Fruit fly (Drosophila melanogaster) whole organism, adult: ENCODE data around the gene Kebab.

Experiments used
- CG11617 ChIP-seq: fragments of 200-800 bp; sonication (Bioruptor generic); optimal IDR thresholded peaks from 2 replicates; lab custom pipeline; 2017; ENCODE audit warnings: mild to moderate bottlenecking, missing biosample characterization, missing genetic modification reagents, missing genetic modification characterization
- CG12768 ChIP-seq: fragments of 200-800 bp; sonication (Bioruptor generic); optimal IDR thresholded peaks from 2 replicates; lab custom pipeline; 2017; ENCODE audit warnings: missing biosample characterization, missing genetic modification characterization, mild to moderate bottlenecking, moderate library complexity, missing genetic modification reagents
- CG14711 ChIP-seq: fragments of 200-800 bp; sonication (Bioruptor generic); optimal IDR thresholded peaks from 2 replicates; lab custom pipeline; 2018; ENCODE audit warnings: missing biosample characterization, mild to moderate bottlenecking, missing genetic modification characterization, moderate library complexity
- CG1620 ChIP-seq: fragments of 200-800 bp; sonication (Bioruptor generic); optimal IDR thresholded peaks from 2 replicates; lab custom pipeline; 2016; ENCODE audit warnings: missing biosample characterization, missing genetic modification characterization
- CG33017 ChIP-seq: fragments of 200-800 bp; sonication (Bioruptor generic); optimal IDR thresholded peaks from 2 replicates; lab custom pipeline; 2018; ENCODE audit warnings: missing biosample characterization, mild to moderate bottlenecking, missing genetic modification characterization, moderate library complexity
- CG5204 ChIP-seq: fragments of 200-800 bp; sonication (Bioruptor generic); optimal IDR thresholded peaks from 2 replicates; lab custom pipeline; 2016; ENCODE audit warnings: missing biosample characterization, missing genetic modification characterization
- CG7045 ChIP-seq: fragments of 200-800 bp; sonication (Bioruptor generic); optimal IDR thresholded peaks from 2 replicates; lab custom pipeline; 2017; ENCODE audit warnings: missing biosample characterization, mild to moderate bottlenecking, missing genetic modification characterization
- CG7101 ChIP-seq: fragments of 200-800 bp; sonication (Bioruptor generic); optimal IDR thresholded peaks from 2 replicates; lab custom pipeline; 2018; ENCODE audit warnings: missing biosample characterization, mild to moderate bottlenecking, missing genetic modification characterization, moderate library complexity
- Clk ChIP-seq: fragments of 200-800 bp; sonication (Bioruptor generic); optimal IDR thresholded peaks from 2 replicates; lab custom pipeline; 2017; ENCODE audit warnings: missing biosample characterization, missing genetic modification characterization
- Crg-1 ChIP-seq: fragments of 200-800 bp; sonication (Bioruptor generic); optimal IDR thresholded peaks from 2 replicates; lab custom pipeline; 2016; ENCODE audit warnings: missing biosample characterization, missing genetic modification characterization
- Hr96 ChIP-seq: fragments of 200-800 bp; sonication (Bioruptor generic); optimal IDR thresholded peaks from 2 replicates; lab custom pipeline; 2016; ENCODE audit warnings: missing biosample characterization, missing genetic modification characterization
- Mnt ChIP-seq: fragments of 200-800 bp; sonication (Bioruptor generic); optimal IDR thresholded peaks from 2 replicates; lab custom pipeline; 2016; ENCODE audit warnings: missing biosample characterization, mild to moderate bottlenecking, missing genetic modification characterization
- bab1 ChIP-seq: fragments of 200-800 bp; sonication (Bioruptor generic); optimal IDR thresholded peaks from 3 replicates; lab custom pipeline; 2019; ENCODE audit warnings: missing biosample characterization, mild to moderate bottlenecking, missing genetic modification characterization, moderate library complexity
- cic ChIP-seq: fragments of 200-800 bp; sonication (Bioruptor generic); optimal IDR thresholded peaks from 2 replicates; lab custom pipeline; 2017; ENCODE audit warnings: missing biosample characterization, mild to moderate bottlenecking, missing genetic modification characterization, moderate library complexity
- cnc ChIP-seq, 2 experiments: fragments of >200 bp; optimal IDR thresholded peaks; 2 replicates each; lab custom pipeline; 2017
- kay ChIP-seq: fragments of 200-800 bp; sonication (Bioruptor generic); peaks from one replicate; lab custom pipeline; 2016; ENCODE audit warnings: missing biosample characterization, missing genetic modification characterization, borderline replicate concordance
- ovo ChIP-seq: fragments of 200-800 bp; sonication (Bioruptor generic); optimal IDR thresholded peaks from 2 replicates; lab custom pipeline; 2016; ENCODE audit warnings: missing biosample characterization, missing genetic modification characterization
- pad ChIP-seq: fragments of 200-800 bp; sonication (Bioruptor generic); optimal IDR thresholded peaks from 3 replicates; lab custom pipeline; 2017; ENCODE audit warnings: missing biosample characterization, missing genetic modification characterization, mild to moderate bottlenecking, moderate library complexity, missing genetic modification reagents
- tj ChIP-seq: fragments of 200-800 bp; sonication (Bioruptor generic); optimal IDR thresholded peaks from 3 replicates; lab custom pipeline; 2017; ENCODE audit warnings: missing biosample characterization, mild to moderate bottlenecking, missing genetic modification characterization, moderate library complexity
- toe ChIP-seq: fragments of 200-800 bp; sonication (Bioruptor generic); optimal IDR thresholded peaks from 2 replicates; lab custom pipeline; 2016; ENCODE audit warnings: missing biosample characterization, missing genetic modification characterization

The Kebab gene

DNA sequence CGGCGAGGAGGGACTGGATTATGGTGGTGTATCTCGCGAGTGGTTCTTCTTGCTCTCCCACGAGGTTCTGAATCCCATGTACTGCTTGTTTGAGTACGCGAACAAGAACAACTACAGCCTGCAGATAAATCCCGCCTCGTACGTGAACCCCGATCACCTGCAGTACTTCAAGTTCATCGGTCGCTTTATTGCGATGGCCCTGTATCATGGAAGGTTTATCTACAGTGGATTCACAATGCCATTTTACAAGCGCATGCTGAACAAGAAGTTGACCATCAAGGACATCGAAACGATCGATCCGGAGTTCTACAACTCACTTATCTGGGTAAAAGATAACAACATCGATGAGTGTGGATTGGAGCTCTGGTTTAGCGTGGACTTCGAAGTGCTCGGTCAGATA is 3.2 kb upstream of the Kebab start:
- TF ChIP-seq ovo (GFP tag; lab: Kevin White, UChicago) (no peak), tj (no peak), CG1620 (GFP tag; lab: Kevin White, UChicago) (no peak), Mnt (no peak), Crg-1 (GFP tag; lab: Kevin White, UChicago) (no peak), kay (no peak), cnc (optimal IDR thresholded peaks at IDR 0.05; lab: Kevin White, UChicago) (no peak), CG33017 (no peak), toe (no peak), pad (GFP tag; lab: Kevin White, UChicago) (no peak), Clk (GFP tag; lab: Kevin White, UChicago) (no peak), bab1 (no peak)

DNA sequence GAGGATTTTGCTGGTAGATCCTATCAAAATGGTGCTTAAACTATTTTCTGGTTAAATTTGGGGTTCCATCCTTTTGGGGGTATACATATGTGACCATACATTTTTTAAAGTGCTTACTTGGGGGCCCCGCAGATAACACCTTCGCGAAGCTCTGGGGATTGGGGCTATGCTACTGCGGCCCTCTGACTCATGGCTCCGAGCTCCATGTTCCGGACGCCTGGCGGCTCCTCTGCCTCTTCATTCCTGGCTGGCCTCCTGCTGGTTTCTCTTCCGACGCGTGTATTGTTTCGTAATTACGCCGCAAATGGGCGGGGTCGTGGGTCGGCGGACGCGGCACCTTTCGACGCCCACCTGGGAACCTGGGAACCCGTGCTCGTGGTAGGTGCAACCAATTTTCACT is 468 bp upstream of the Kebab start:
- no peak for TF ChIP-seq ovo (GFP tag; lab: Kevin White, UChicago)
- TF ChIP-seq Mnt, result no peak
- no peak for TF ChIP-seq kay
- no peak for TF ChIP-seq Crg-1 (GFP tag; lab: Kevin White, UChicago)
- no peak for TF ChIP-seq Hr96

DNA sequence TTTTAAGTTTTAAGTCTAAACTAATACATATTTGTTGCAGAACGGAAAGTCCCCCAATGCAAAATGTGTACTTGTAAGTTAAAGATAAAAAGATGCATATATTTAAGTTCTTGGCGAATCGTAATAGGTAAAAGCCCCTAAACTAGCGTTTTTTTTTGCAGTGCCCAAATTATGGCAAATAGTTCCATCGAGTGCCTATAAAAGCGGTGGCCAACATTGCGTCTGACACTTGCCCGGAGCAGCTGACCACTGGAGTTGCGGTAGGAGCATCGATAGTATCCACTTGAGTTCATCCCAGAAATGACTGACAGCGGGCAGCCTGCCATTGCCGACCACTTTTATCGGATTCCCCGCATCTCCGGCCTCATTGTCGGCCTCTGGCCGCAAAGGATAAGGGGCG is 9.0 kb downstream of the Kebab start, which contains the start of gene Or22c:
Gene Or22c, plus strand, starts transcription at position 301 of the 400 bp plus-strand sequence.
- TF ChIP-seq Mnt (no peak), CG14711 (tag; lab: Kevin White, UChicago) (no peak), ovo (GFP tag; lab: Kevin White, UChicago) (no peak), Hr96 (no peak), Crg-1 (GFP tag; lab: Kevin White, UChicago) (no peak), CG5204 (no peak), CG7045 (GFP tag; lab: Kevin White, UChicago) (no peak)

DNA sequence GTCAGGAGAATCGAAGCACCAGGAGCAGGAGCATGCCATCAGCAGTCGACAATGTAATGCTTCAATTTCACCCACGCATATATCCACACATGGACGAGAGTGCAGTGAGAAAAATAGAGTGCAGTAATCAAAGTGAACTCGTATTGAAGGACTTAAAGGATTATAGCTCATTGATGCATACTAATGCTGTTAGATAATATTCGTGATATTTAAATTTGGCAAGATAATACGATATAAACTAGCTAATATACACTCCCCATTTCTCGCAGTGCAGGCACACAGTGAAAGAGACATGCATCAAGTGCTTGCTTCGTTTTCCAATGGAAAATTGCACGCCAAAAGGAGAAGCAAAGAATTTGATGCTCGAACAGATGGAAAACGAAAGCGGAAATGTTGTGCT is 27.7 kb downstream of the Kebab start:
- TF ChIP-seq CG14711 (tag; lab: Kevin White, UChicago) (no peak), CG12768 (no peak), CG1620 (GFP tag; lab: Kevin White, UChicago) (no peak), kay (no peak), cic (GFP tag; lab: Kevin White, UChicago) (no peak), CG11617 (GFP tag; lab: Kevin White, UChicago) (no peak)

DNA sequence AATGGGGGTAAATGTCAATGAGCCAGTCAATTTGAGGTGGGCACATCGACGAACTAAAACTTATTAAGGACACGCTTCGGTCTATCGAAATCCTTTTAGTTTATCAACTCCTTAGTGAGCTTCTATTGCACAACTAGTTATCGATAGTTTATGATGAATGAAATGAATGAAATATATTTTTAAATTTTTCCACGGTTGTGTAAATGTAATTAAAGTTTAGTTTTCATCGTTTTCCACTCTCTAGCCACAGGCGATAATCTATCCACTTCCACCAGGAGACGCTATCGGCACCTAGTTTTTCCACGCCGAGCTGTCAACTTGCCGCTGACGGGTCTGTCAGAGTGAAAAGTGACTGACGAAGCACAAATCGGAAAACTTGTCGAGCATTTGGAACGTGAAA is 34.3 kb downstream of the Kebab start, which contains the start of gene CG12674:
Gene CG12674, plus strand, starts transcription at position 301 of the 400 bp plus-strand sequence.
- TF ChIP-seq CG14711 (tag; lab: Kevin White, UChicago) (no peak), Mnt (no peak), CG1620 (GFP tag; lab: Kevin White, UChicago) (no peak), Clk (GFP tag; lab: Kevin White, UChicago) (no peak), toe (no peak), bab1 (no peak), CG7045 (GFP tag; lab: Kevin White, UChicago) (no peak), ovo (GFP tag; lab: Kevin White, UChicago) (no peak), CG7101 (tag; lab: Kevin White, UChicago) (no peak), CG11617 (GFP tag; lab: Kevin White, UChicago) (no peak), tj (no peak), CG5204 (no peak), CG33017 (no peak), Hr96 (no peak), pad (GFP tag; lab: Kevin White, UChicago) (no peak)

DNA sequence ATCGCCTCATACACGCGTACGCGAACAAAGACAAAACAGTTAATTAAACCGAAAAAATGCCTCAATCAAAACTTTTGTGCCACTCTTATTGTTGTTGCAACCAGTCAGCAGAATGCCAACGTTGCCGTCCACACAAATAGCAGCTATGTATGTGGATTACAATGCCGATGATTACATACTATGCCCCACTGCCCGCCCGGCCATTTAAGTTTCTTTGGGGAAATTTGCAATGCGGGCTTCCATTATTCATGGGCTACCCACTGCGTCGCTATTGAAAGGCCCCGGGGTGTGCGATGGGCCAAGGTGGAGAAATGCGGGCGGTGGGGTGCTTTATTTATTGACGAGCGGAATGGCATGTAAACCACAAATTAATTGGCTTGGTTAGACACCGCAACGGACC is 39.1 kb downstream of the Kebab start:
- TF ChIP-seq cnc (optimal IDR thresholded peaks at IDR 0.05; lab: Kevin White, UChicago) (no peak), CG12768 (no peak), tj (no peak), CG7045 (GFP tag; lab: Kevin White, UChicago) (no peak), CG1620 (GFP tag; lab: Kevin White, UChicago) (no peak), CG14711 (tag; lab: Kevin White, UChicago) (no peak), CG11617 (GFP tag; lab: Kevin White, UChicago) (no peak), kay (no peak), CG33017 (no peak)

DNA sequence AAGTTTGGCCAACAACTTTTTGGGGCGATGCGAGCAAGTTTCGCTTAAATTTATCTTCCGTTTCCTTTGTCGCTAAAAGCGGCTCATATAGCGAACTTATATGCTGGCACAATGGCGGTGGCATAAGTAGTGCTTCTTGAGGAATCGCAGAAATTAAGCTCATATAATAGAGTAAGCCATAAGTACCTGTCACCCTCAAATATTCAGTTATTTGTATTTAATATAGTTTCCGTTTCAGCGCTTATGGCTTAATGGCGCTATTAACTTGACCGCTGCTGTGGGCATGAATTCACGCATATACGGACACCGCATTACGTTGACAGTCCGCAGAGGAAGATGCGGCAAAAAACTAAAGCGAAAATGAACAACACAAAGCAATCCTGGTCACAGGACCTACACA is 44.9 kb downstream of the Kebab start:
- TF ChIP-seq Crg-1 (GFP tag; lab: Kevin White, UChicago) (no peak), CG1620 (GFP tag; lab: Kevin White, UChicago) (no peak), CG7045 (GFP tag; lab: Kevin White, UChicago) (no peak), Hr96 (no peak), CG7101 (tag; lab: Kevin White, UChicago) (no peak), ovo (GFP tag; lab: Kevin White, UChicago) (no peak), kay (no peak), CG5204 (no peak), CG11617 (GFP tag; lab: Kevin White, UChicago) (no peak), bab1 (no peak), CG12768 (no peak), tj (no peak), cnc (optimal IDR thresholded peaks at IDR 0.05; lab: Kevin White, UChicago) (no peak), CG33017 (no peak)
